Fruit fly (Drosophila melanogaster) whole organism, wandering third instar larva: ENCODE data around the gene CG17834.

Experiments
- Abd-B ChIP-seq: fragments of >200 bp; optimal IDR thresholded peaks from 2 replicates; lab custom pipeline; 2017; ENCODE audit warnings: missing biosample characterization, missing genetic modification characterization
- CG32264 ChIP-seq: fragments of 200-800 bp; sonication (Bioruptor generic); optimal IDR thresholded peaks from 2 replicates; lab custom pipeline; 2016; ENCODE audit warnings: missing biosample characterization, missing genetic modification characterization
- CG9705 ChIP-seq: fragments of 200-800 bp; sonication (Bioruptor generic); optimal IDR thresholded peaks from 2 replicates; lab custom pipeline; 2018; ENCODE audit warnings: missing biosample characterization, mild to moderate bottlenecking, missing genetic modification characterization
- CrebA ChIP-seq: fragments of 200-800 bp; sonication (Bioruptor generic); optimal IDR thresholded peaks from 2 replicates; lab custom pipeline; 2016; ENCODE audit warnings: missing biosample characterization, mild to moderate bottlenecking, missing genetic modification characterization, borderline replicate concordance
- Dif ChIP-seq: fragments of 200-275, 200-300 bp; sonication (Bioruptor generic); optimal IDR thresholded peaks from 2 replicates; lab custom pipeline; 2018; ENCODE audit warnings: missing biosample characterization, missing genetic modification characterization; ENCODE audit not compliant: partially characterized antibody
- GATAd ChIP-seq: sonication (Bioruptor generic); optimal IDR thresholded peaks from 2 replicates; lab custom pipeline; 2016; ENCODE audit warnings: missing biosample characterization, missing genetic modification characterization
- HLH106 ChIP-seq: fragments of 200-800 bp; optimal IDR thresholded peaks from 3 replicates; lab custom pipeline; 2019; ENCODE audit warnings: missing biosample characterization, mild to moderate bottlenecking, missing genetic modification characterization, moderate library complexity
- Hnf4 ChIP-seq: fragments of 200-800 bp; sonication (Bioruptor generic); optimal IDR thresholded peaks from 2 replicates; lab custom pipeline; 2016; ENCODE audit warnings: missing biosample characterization, mild to moderate bottlenecking, missing genetic modification characterization
- Hr78 ChIP-seq: fragments of >200 bp; optimal IDR thresholded peaks from 2 replicates; lab custom pipeline; 2017; ENCODE audit warnings: missing biosample characterization, missing genetic modification characterization
- Hr83 ChIP-seq: fragments of 200-300 bp; sonication (Bioruptor generic); optimal IDR thresholded peaks from 2 replicates; lab custom pipeline; 2016; ENCODE audit warnings: missing biosample characterization, mild to moderate bottlenecking, missing genetic modification characterization, moderate library complexity; ENCODE audit not compliant: poor library complexity, severe bottlenecking
- Jra ChIP-seq: sonication (Bioruptor generic); optimal IDR thresholded peaks from 2 replicates; lab custom pipeline; 2016; ENCODE audit warnings: missing biosample characterization, missing genetic modification characterization
- Mio ChIP-seq: sonication (Bioruptor generic); optimal IDR thresholded peaks from 2 replicates; lab custom pipeline; 2016; ENCODE audit warnings: missing biosample characterization, missing genetic modification characterization
- Myc ChIP-seq: fragments of >200 bp; optimal IDR thresholded peaks from 2 replicates; lab custom pipeline; 2017
- N ChIP-seq: fragments of >200 bp; optimal IDR thresholded peaks from 2 replicates; lab custom pipeline; 2018; ENCODE audit warnings: missing biosample characterization, missing external identifiers, missing genetic modification characterization
- OdsH ChIP-seq: fragments of 200-800 bp; sonication (Bioruptor generic); optimal IDR thresholded peaks from 2 replicates; lab custom pipeline; 2016; ENCODE audit warnings: missing biosample characterization, mild to moderate bottlenecking, missing genetic modification characterization
- Rel ChIP-seq, 2 experiments: fragments of 200-800 bp; sonication (Bioruptor generic) in 1 of 2; optimal IDR thresholded peaks; 2 replicates in 1 of 2; 3 replicates in 1 of 2; lab custom pipeline; 2016 to 2019; ENCODE audit warnings: mild to moderate bottlenecking in 2 of 2, missing biosample characterization in 2 of 2, missing genetic modification characterization in 2 of 2, moderate library complexity in 1 of 2
- Sp1 ChIP-seq: fragments of 200-800 bp; sonication (Bioruptor generic); optimal IDR thresholded peaks from 3 replicates; lab custom pipeline; 2019; ENCODE audit warnings: missing biosample characterization, mild to moderate bottlenecking, missing genetic modification characterization, moderate library complexity
- Vsx2 ChIP-seq: fragments of 200-300, 225-300 bp; sonication (Bioruptor generic); optimal IDR thresholded peaks from 2 replicates; lab custom pipeline; 2018; ENCODE audit warnings: missing biosample characterization, missing genetic modification characterization; ENCODE audit not compliant: partially characterized antibody
- br ChIP-seq: fragments of 200-800 bp; sonication (Bioruptor generic); optimal IDR thresholded peaks from 2 replicates; lab custom pipeline; 2016; ENCODE audit warnings: missing biosample characterization, missing genetic modification characterization
- brk ChIP-seq: fragments of 200-800 bp; sonication (Bioruptor generic); optimal IDR thresholded peaks from 2 replicates; lab custom pipeline; 2016; ENCODE audit warnings: missing biosample characterization, mild to moderate bottlenecking, missing genetic modification characterization
- dl ChIP-seq, 2 experiments: fragments of 175-275, 200-275 bp in 1 of 2; fragments of 200-275 bp in 1 of 2; sonication (Bioruptor generic); optimal IDR thresholded peaks; lab custom pipeline; 2018; ENCODE audit warnings: mild to moderate bottlenecking in 2 of 2, missing biosample characterization in 2 of 2, missing genetic modification characterization in 2 of 2, moderate library complexity in 2 of 2; ENCODE audit not compliant: partially characterized antibody in 2 of 2, insufficient read depth in 1 of 2
- dmrt93B ChIP-seq: fragments of 200-800 bp; sonication (Bioruptor generic); optimal IDR thresholded peaks from 2 replicates; lab custom pipeline; 2018; ENCODE audit warnings: missing biosample characterization, mild to moderate bottlenecking, missing genetic modification characterization
- dsf ChIP-seq: sonication (Bioruptor generic); optimal IDR thresholded peaks from 2 replicates; lab custom pipeline; 2016; ENCODE audit warnings: missing biosample characterization, missing genetic modification characterization, borderline replicate concordance
- ey ChIP-seq: fragments of 200-800 bp; sonication (Bioruptor generic); optimal IDR thresholded peaks from 2 replicates; lab custom pipeline; 2016; ENCODE audit warnings: missing biosample characterization, missing genetic modification characterization
- foxo ChIP-seq, 2 experiments: fragments of 200-800 bp; sonication (Bioruptor generic); optimal IDR thresholded peaks; 2 replicates in 1 of 2; 3 replicates in 1 of 2; lab custom pipeline; 2016 to 2017; ENCODE audit warnings: missing biosample characterization in 2 of 2, missing genetic modification characterization in 2 of 2
- fru ChIP-seq: fragments of 200-800 bp; sonication (Bioruptor generic); optimal IDR thresholded peaks from 3 replicates; lab custom pipeline; 2016; ENCODE audit warnings: missing biosample characterization, mild to moderate bottlenecking, missing genetic modification characterization
- h ChIP-seq: fragments of 200-800 bp; sonication (Bioruptor generic); optimal IDR thresholded peaks from 3 replicates; lab custom pipeline; 2016; ENCODE audit warnings: missing biosample characterization, mild to moderate bottlenecking, missing genetic modification characterization
- jim ChIP-seq: fragments of 175-275, 200-325 bp; sonication (Bioruptor generic); optimal IDR thresholded peaks from 2 replicates; lab custom pipeline; 2016; ENCODE audit warnings: missing biosample characterization, mild to moderate bottlenecking, missing genetic modification characterization
- lola ChIP-seq: fragments of >200 bp; optimal IDR thresholded peaks from 2 replicates; lab custom pipeline; 2017; ENCODE audit warnings: missing biosample characterization, missing genetic modification characterization
- pan ChIP-seq: fragments of >200 bp; optimal IDR thresholded peaks from 2 replicates; lab custom pipeline; 2017
- psq ChIP-seq: fragments of 200-800 bp; sonication (Bioruptor generic); optimal IDR thresholded peaks from 3 replicates; lab custom pipeline; 2017; ENCODE audit warnings: missing biosample characterization, mild to moderate bottlenecking, missing genetic modification characterization, moderate library complexity
- rgr ChIP-seq: fragments of 200-800 bp; sonication (Bioruptor generic); optimal IDR thresholded peaks from 3 replicates; lab custom pipeline; 2016; ENCODE audit warnings: missing biosample characterization, mild to moderate bottlenecking, missing genetic modification characterization
- sage ChIP-seq: fragments of 200-800 bp; sonication (Bioruptor generic); optimal IDR thresholded peaks from 2 replicates; lab custom pipeline; 2016; ENCODE audit warnings: missing biosample characterization, mild to moderate bottlenecking, missing genetic modification characterization
- sv ChIP-seq: fragments of 200-800 bp; sonication (Bioruptor generic); optimal IDR thresholded peaks from 3 replicates; lab custom pipeline; 2016; ENCODE audit warnings: missing biosample characterization, missing genetic modification characterization
- tai ChIP-seq: sonication (Bioruptor generic); optimal IDR thresholded peaks from 2 replicates; lab custom pipeline; 2016; ENCODE audit warnings: missing biosample characterization, missing genetic modification characterization
- woc ChIP-seq: sonication (Bioruptor generic); optimal IDR thresholded peaks from 2 replicates; lab custom pipeline; 2016; ENCODE audit warnings: missing biosample characterization, mild to moderate bottlenecking, missing genetic modification characterization

CG17834 gene

DNA sequence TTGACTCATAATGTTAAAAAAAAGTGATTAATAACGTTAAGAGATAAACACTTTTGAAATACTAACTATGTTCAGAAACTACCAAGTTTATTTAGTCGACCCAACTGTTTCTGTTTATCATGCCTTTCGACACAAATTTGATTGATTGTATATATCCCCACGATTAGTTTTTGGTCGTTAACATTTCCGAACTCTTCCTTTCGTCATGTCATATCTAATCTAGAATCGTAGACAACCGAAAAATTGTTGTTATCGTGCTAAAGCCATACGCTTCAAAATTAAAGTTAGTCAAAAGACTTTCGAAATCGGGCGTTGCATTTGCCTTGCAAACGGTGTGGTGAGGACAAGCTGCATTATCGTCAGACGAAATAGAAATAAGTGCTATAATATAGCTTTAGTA, 1.2 kb downstream of the CG17834 start:
- TF ChIP-seq Sp1 (GFP tag; lab: Kevin White, UChicago) (no peak), Dif (GFP tag; lab: Kevin White, UChicago) (no peak), Jra (GFP tag; lab: Kevin White, UChicago) (no peak), CG9705 (GFP tag; lab: Kevin White, UChicago) (no peak), Myc (lab: Kevin White, UChicago) (no peak), GATAd (GFP tag; lab: Kevin White, UChicago) (no peak), sage (no peak)
- TF ChIP-seq, all 38 proteins: peak for 0

DNA sequence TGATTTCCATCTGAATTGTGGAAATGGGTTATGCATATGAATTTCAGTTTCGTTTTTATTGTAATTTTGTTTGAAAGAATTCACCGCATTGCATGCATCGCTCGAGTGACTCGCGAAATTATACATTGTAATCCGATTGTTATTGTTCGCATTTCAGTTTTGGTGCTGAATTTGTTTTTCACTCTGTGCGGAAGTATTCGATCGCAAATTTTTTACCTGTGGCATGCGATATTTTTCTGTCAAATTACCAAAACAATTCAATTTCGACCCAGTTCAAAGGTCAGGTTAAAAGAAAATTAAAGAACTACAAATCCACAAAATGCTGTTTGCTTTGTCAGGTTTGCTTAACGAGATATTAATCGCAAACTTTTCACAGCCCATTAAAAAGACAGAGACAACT, 3.8 kb downstream of the CG17834 start:
- TF ChIP-seq brk (GFP tag; lab: Kevin White, UChicago): no peak
- TF ChIP-seq dsf (GFP tag; lab: Kevin White, UChicago): no peak
- TF ChIP-seq woc (GFP tag; lab: Kevin White, UChicago): no peak
- no peak for TF ChIP-seq ey (GFP tag; lab: Kevin White, UChicago)
- TF ChIP-seq HLH106 (tag; lab: Kevin White, UChicago): no peak
- no peak for TF ChIP-seq Dif (GFP tag; lab: Kevin White, UChicago)

DNA sequence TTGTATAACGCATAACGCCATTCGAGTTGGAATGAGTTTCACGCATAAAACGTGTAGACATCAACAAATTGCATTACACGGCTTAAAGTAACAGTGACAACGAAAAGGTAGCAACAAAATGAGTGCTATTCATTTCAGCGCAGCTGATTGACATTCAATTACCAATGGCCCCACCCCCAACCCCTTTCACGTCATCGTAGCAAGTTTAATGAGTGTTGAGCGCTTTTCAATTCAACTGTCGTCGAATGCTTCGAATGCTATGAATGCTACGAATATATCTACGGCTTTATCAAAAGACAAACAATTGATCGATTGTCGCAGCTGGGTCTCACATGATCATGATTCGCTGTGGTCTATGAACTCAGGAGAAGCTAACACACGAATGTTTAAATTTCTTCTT, 4.7 kb downstream of the CG17834 start:
- TF ChIP-seq dsf (GFP tag; lab: Kevin White, UChicago): no peak
- TF ChIP-seq tai: no peak
- TF ChIP-seq Sp1 (GFP tag; lab: Kevin White, UChicago): no peak
- TF ChIP-seq Mio (GFP tag; lab: Kevin White, UChicago): no peak
- no peak for TF ChIP-seq Vsx2 (GFP tag; lab: Kevin White, UChicago)
- no peak for TF ChIP-seq CG9705 (GFP tag; lab: Kevin White, UChicago)

DNA sequence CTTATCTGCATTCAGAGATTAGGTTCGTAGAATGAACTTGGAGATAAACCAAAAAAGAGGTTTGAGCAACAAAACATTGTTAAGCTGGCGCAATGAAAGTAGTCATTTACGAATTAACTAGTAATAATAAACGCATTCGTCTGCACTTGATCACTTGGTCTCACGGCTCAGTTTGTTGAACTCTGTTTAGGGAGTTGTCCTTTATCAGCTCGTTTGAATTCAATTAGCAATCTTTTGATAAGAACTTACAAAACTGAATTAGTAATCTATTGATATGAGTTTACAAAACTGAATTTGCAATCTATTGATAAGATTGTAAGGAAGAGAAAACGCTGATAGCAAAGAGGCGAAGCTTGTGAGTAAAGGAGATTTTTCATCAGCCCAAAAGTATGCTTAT, 5.2 kb downstream of the CG17834 start:
- TF ChIP-seq Dif (GFP tag; lab: Kevin White, UChicago) (no peak), Myc (lab: Kevin White, UChicago) (peak; percentile 47)

DNA sequence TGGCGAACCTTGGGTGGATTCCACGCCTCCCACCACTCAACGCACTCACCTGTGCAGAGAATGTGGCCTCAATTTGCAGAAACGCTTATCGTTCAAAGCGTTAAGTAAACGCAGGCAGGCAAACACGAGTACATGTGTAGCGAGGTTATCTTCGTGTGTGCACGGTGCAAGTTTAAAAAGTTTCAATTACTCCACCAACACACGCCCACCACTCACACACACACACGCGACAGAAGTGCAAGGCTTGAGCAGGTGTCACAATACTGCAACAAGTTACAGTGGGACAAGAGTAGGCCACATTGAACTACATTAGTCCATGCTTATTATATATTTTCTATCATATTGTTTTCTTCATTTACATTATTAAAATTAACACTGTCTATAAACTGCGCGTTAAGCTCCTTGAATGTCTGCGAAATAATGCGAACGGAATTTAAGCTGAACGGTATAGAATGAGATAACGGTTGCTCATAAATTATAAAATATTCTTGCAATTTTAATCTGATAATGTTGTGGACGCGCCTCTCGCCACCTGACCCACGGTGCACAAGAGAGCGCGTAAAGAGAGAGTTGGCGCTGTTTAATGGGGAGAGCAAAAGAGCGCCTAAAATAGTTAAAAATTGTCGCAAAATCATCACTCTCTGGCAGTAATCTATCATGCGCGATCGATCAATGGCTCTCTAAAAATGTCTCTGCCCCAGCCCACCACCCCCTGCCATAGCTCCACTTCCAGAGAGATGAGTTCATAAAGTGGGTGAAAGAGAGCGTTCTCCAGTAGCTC, 5.8 kb downstream of the CG17834 start:
- peak; percentile 86 to 87 for TF ChIP-seq dl (GFP tag; optimal IDR thresholded peaks at IDR 0.05; lab: Kevin White, UChicago; ENCODE audit: insufficient read depth in 1 of 2, partially characterized antibody in 2 of 2)
- TF ChIP-seq pan (lab: Kevin White, UChicago): no peak
- TF ChIP-seq Hr83 (GFP tag; lab: Kevin White, UChicago): peak; percentile 93
- peak; percentile 97 for TF ChIP-seq HLH106 (tag; lab: Kevin White, UChicago)
- TF ChIP-seq sv (GFP tag; lab: Kevin White, UChicago): peak; percentile 77
- TF ChIP-seq h (GFP tag; lab: Kevin White, UChicago): peak; percentile 98
- peak; percentile 87 to 95 for TF ChIP-seq foxo (GFP tag; optimal IDR thresholded peaks at IDR 0.05; lab: Kevin White, UChicago)
- TF ChIP-seq lola: no peak
- peak; percentile 90 for TF ChIP-seq brk (GFP tag; lab: Kevin White, UChicago)
- TF ChIP-seq rgr (GFP tag; lab: Kevin White, UChicago): peak; percentile 95
- TF ChIP-seq Myc (lab: Kevin White, UChicago): no peak
- TF ChIP-seq dmrt93B (GFP tag; lab: Kevin White, UChicago): peak; percentile 95
- peak; percentile 90 for TF ChIP-seq Hnf4
- peak; percentile 12 for TF ChIP-seq N (GFP tag; lab: Kevin White, UChicago)
- TF ChIP-seq OdsH (GFP tag; lab: Kevin White, UChicago): peak; percentile 95
- TF ChIP-seq CG32264: peak; percentile 83
- peak; percentile 91 for TF ChIP-seq CrebA (GFP tag; lab: Kevin White, UChicago)
- TF ChIP-seq Hr78 (GFP tag; lab: Kevin White, UChicago): no peak
- peak; percentile 83 for TF ChIP-seq psq (GFP tag; lab: Kevin White, UChicago)
- peak; percentile 96 for TF ChIP-seq fru
- peak; percentile 95 for TF ChIP-seq Sp1 (GFP tag; lab: Kevin White, UChicago)
- peak; percentile 91 for TF ChIP-seq woc (GFP tag; lab: Kevin White, UChicago)
- peak; percentile 80 for TF ChIP-seq Mio (GFP tag; lab: Kevin White, UChicago)
- TF ChIP-seq ey (GFP tag; lab: Kevin White, UChicago): peak; percentile 94
- TF ChIP-seq GATAd (GFP tag; lab: Kevin White, UChicago): peak; percentile 32
- TF ChIP-seq Vsx2 (GFP tag; lab: Kevin White, UChicago): peak; percentile 57
- peak; percentile 92 for TF ChIP-seq Rel (GFP tag; optimal IDR thresholded peaks at IDR 0.05; lab: Kevin White, UChicago)
- TF ChIP-seq Rel (tag; optimal IDR thresholded peaks at IDR 0.05; lab: Kevin White, UChicago): peak; percentile 77
- TF ChIP-seq Abd-B (GFP tag; lab: Kevin White, UChicago): no peak
- peak; percentile 93 for TF ChIP-seq sage
- TF ChIP-seq Jra (GFP tag; lab: Kevin White, UChicago): peak; percentile 84
- TF ChIP-seq jim (GFP tag; lab: Kevin White, UChicago): no peak
- peak; percentile 92 for TF ChIP-seq CG9705 (GFP tag; lab: Kevin White, UChicago)
- TF ChIP-seq dsf (GFP tag; lab: Kevin White, UChicago): peak; percentile 66
- TF ChIP-seq tai: peak; percentile 88
- TF ChIP-seq br: peak; percentile 97
